Worm (Caenorhabditis elegans): ENCODE measurements around the gene T20B12.3.

DNA sequence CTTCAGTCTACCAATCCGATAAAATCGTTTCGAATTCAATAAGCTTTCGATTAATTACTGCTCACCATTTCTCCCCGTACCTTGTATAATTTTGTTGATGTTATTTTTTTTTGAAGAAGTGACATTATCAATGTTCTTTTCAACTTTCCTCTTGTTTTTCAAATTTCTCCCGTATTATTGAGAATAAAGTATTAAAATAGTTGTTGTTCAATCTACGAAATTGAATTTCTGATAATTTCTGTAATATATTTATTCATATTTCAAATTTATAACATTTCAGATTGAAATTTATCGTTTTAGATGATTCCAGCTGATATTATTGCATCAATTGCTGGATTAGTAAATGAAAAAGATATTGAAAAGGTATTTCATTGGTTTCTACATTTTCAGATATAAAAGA, 4.0 kb downstream of the T20B12.3 start, which contains the start of gene trd-1:
- TF ChIP-seq elt-1 (tag; optimal IDR thresholded peaks at IDR 0.05) (no peak), tbx-2 (tag; optimal IDR thresholded peaks at IDR 0.05) (no peak), ZK546.5 (tag; optimal IDR thresholded peaks at IDR 0.05) (no peak), pha-4 (tag; optimal IDR thresholded peaks at IDR 0.05) (no peak), nhr-25 (tag; optimal IDR thresholded peaks at IDR 0.05) (no peak), nhr-76 (tag; optimal IDR thresholded peaks at IDR 0.05) (no peak)
